Fruit fly (Drosophila melanogaster): Measurements from ENCODE around the gene mRpS33.

The mRpS33 gene

dm6 chr3R:16452954-16453587 is 16.7 kb upstream of the mRpS33 start:
- TF ChIP-seq CG17801 (GFP tag; optimal IDR thresholded peaks at IDR 0.05; ENCODE audit: partially characterized antibody) = peak; percentile 39

dm6 chr3R:16449187-16449973 is 13.0 kb upstream of the mRpS33 start:
- peak; percentile 95 for TF ChIP-seq CG17801 (GFP tag; optimal IDR thresholded peaks at IDR 0.05; ENCODE audit: partially characterized antibody)

- TF ChIP-seq CG17801 (GFP tag; optimal IDR thresholded peaks at IDR 0.05; ENCODE audit: partially characterized antibody) = peak; percentile 15
Measured at dm6 chr3R:16448378-16449134, 12.2 kb upstream of the mRpS33 start.

- no peak for TF ChIP-seq CG17801 (GFP tag; optimal IDR thresholded peaks at IDR 0.05; ENCODE audit: partially characterized antibody)
Measured at dm6 chr3R:16447448-16448045, 11.2 kb upstream of the mRpS33 start.

dm6 chr3R:16446836-16447235 is 10.4 kb upstream of the mRpS33 start:
- no peak for TF ChIP-seq CG17801 (GFP tag; optimal IDR thresholded peaks at IDR 0.05; ENCODE audit: partially characterized antibody)

dm6 chr3R:16442937-16443336 is 6.5 kb upstream of the mRpS33 start, which contains the start of the genes Ttc1 and CG14882:
Gene Ttc1 (minus strand): TSS chr3R:16443007.
Gene CG14882 (plus strand): TSS chr3R:16443207.
- peak; percentile 87 for TF ChIP-seq CG17801 (GFP tag; optimal IDR thresholded peaks at IDR 0.05; ENCODE audit: partially characterized antibody)

dm6 chr3R:16441367-16441923 is 5.0 kb upstream of the mRpS33 start, which contains the start of gene ema:
Gene ema (minus strand): TSS chr3R:16441661.
- TF ChIP-seq CG17801 (GFP tag; optimal IDR thresholded peaks at IDR 0.05; ENCODE audit: partially characterized antibody) = peak; percentile 61

dm6 chr3R:16434599-16434998 is 1.8 kb downstream of the mRpS33 start, which contains the start of gene CG14881:
Gene CG14881 (plus strand): TSS chr3R:16434899.
- TF ChIP-seq CG17801 (GFP tag; optimal IDR thresholded peaks at IDR 0.05; ENCODE audit: partially characterized antibody) = no peak

dm6 chr3R:16432665-16433065 is 3.7 kb downstream of the mRpS33 start, which contains the start of gene Fntb:
Gene Fntb (plus strand): TSS chr3R:16432998.
- peak; percentile 79 for TF ChIP-seq CG17801 (GFP tag; optimal IDR thresholded peaks at IDR 0.05; ENCODE audit: partially characterized antibody)

- TF ChIP-seq CG17801 (GFP tag; optimal IDR thresholded peaks at IDR 0.05; ENCODE audit: partially characterized antibody) = peak; percentile 25
Measured at dm6 chr3R:16431707-16432106, 4.7 kb downstream of the mRpS33 start.

dm6 chr3R:16430381-16430780 is 6.0 kb downstream of the mRpS33 start, which contains the start of gene CG31279:
Gene CG31279 (plus strand): TSS chr3R:16430681.
- TF ChIP-seq CG17801 (GFP tag; optimal IDR thresholded peaks at IDR 0.05; ENCODE audit: partially characterized antibody) = no peak

- TF ChIP-seq CG17801 (GFP tag; optimal IDR thresholded peaks at IDR 0.05; ENCODE audit: partially characterized antibody) = no peak
Measured at dm6 chr3R:16427520-16427919, 8.9 kb downstream of the mRpS33 start.

dm6 chr3R:16423323-16423722 is 13.1 kb downstream of the mRpS33 start:
- no peak for TF ChIP-seq CG17801 (GFP tag; optimal IDR thresholded peaks at IDR 0.05; ENCODE audit: partially characterized antibody)

- no peak for TF ChIP-seq CG17801 (GFP tag; optimal IDR thresholded peaks at IDR 0.05; ENCODE audit: partially characterized antibody)
Measured at dm6 chr3R:16416508-16416907, 19.9 kb downstream of the mRpS33 start.
